Worm (Caenorhabditis elegans) whole organism, early embryonic: Measurements from ENCODE around the gene F14F8.14.

Experiments used
- hmbx-1 ChIP-seq: sonication (generic microtip); optimal IDR thresholded peaks from 2 replicates; lab custom pipeline; 2016; ENCODE audit warnings: mild to moderate bottlenecking, missing genetic modification characterization, missing compliant biosample characterization
- sea-1 ChIP-seq: fragments of 200-800 bp; sonication (Bioruptor generic); conservative IDR thresholded peaks from 2 replicates; pipeline ENCODE4 v1.3.6; 2022; ENCODE audit warnings: missing genetic modification characterization, missing compliant biosample characterization
- tbx-11 ChIP-seq: fragments of 200-800 bp; sonication (Bioruptor generic); IDR thresholded peaks from 2 replicates; pipeline ENCODE4 v1.3.6; 2022; ENCODE audit warnings: missing genetic modification characterization, missing compliant biosample characterization
- tra-4 ChIP-seq: sonication (generic microtip); optimal IDR thresholded peaks from 2 replicates; lab custom pipeline; 2017; ENCODE audit warnings: missing genetic modification characterization, missing compliant biosample characterization

- TF ChIP-seq sea-1 (no peak), tbx-11 (GFP tag; lab: Robert Waterston, UW) (no peak), hmbx-1 (tag; lab: Kevin White, UChicago) (no peak), tra-4 (tag; lab: Kevin White, UChicago) (no peak)
These were observed 40.0 kb upstream of the F14F8.14 start, which contains the start of gene clec-9 for ce11 chrV:16706549-16706948.
